Fruit fly (Drosophila melanogaster) whole organism, embryonic: ENCODE data around the gene Lamtor5.

ENCODE experiments used
- Abd-B ChIP-seq: fragments of 200-800 bp; sonication (Bioruptor generic); optimal IDR thresholded peaks from 2 replicates; lab custom pipeline; 2018; ENCODE audit warnings: missing biosample characterization, mild to moderate bottlenecking, missing genetic modification characterization, moderate library complexity
- Asciz ChIP-seq: fragments of 200-800 bp; sonication (Bioruptor generic); optimal IDR thresholded peaks from 2 replicates; lab custom pipeline; 2017; ENCODE audit warnings: missing biosample characterization, mild to moderate bottlenecking, missing genetic modification characterization, missing genetic modification reagents
- BEAF-32 ChIP-seq: fragments of 200-800 bp; sonication (Bioruptor generic); optimal IDR thresholded peaks from 3 replicates; lab custom pipeline; 2017; ENCODE audit warnings: missing biosample characterization, missing genetic modification characterization, mild to moderate bottlenecking, moderate library complexity, missing genetic modification reagents
- BtbVII ChIP-seq: fragments of 200-800 bp; sonication (Bioruptor generic); optimal IDR thresholded peaks from 3 replicates; lab custom pipeline; 2017; ENCODE audit warnings: missing biosample characterization, mild to moderate bottlenecking, missing genetic modification characterization
- CG10147 ChIP-seq: fragments of 200-800 bp; sonication (Bioruptor generic); optimal IDR thresholded peaks from 2 replicates; lab custom pipeline; 2019; ENCODE audit warnings: missing biosample characterization, mild to moderate bottlenecking, missing genetic modification characterization, moderate library complexity
- CG10267 ChIP-seq: fragments of 200-800 bp; sonication (Bioruptor generic); optimal IDR thresholded peaks from 2 replicates; lab custom pipeline; 2018; ENCODE audit warnings: missing biosample characterization, mild to moderate bottlenecking, missing genetic modification characterization, moderate library complexity
- CG10565 ChIP-seq: fragments of 200-800 bp; sonication (Bioruptor generic); optimal IDR thresholded peaks from 3 replicates; lab custom pipeline; 2016; ENCODE audit warnings: missing biosample characterization, mild to moderate bottlenecking, missing genetic modification characterization
- CG11247 ChIP-seq: fragments of 200-800 bp; sonication (Bioruptor generic); IDR thresholded peaks from 2 replicates; pipeline ENCODE4 v1.3.6; 2022; ENCODE audit warnings: missing biosample characterization, missing genetic modification characterization
- CG14667 ChIP-seq: fragments of 200-800 bp; sonication (Bioruptor generic); IDR thresholded peaks from 2 replicates; pipeline ENCODE4 v1.3.6; 2022; ENCODE audit warnings: missing biosample characterization, missing genetic modification characterization
- CG15073 ChIP-seq: fragments of 200-800 bp; sonication (Bioruptor generic); optimal IDR thresholded peaks from 2 replicates; lab custom pipeline; 2016; ENCODE audit warnings: missing biosample characterization, missing genetic modification characterization
- CG17385 ChIP-seq: fragments of 200-800 bp; sonication (Bioruptor generic); optimal IDR thresholded peaks from 3 replicates; lab custom pipeline; 2018; ENCODE audit warnings: missing biosample characterization, mild to moderate bottlenecking, missing genetic modification characterization
- CG2129 ChIP-seq: fragments of 200-800 bp; sonication (Bioruptor generic); IDR thresholded peaks from 2 replicates; pipeline ENCODE4 v1.3.6; 2022; ENCODE audit warnings: missing biosample characterization, missing genetic modification characterization; ENCODE audit not compliant: partially characterized antibody
- CG3065 ChIP-seq: fragments of 200-800 bp; sonication (Bioruptor generic); optimal IDR thresholded peaks from 2 replicates; lab custom pipeline; 2016; ENCODE audit warnings: missing biosample characterization, missing genetic modification characterization
- CG32767 ChIP-seq: fragments of 200-800 bp; sonication (Bioruptor generic); IDR thresholded peaks from 2 replicates; pipeline ENCODE4 v1.3.6; 2022; ENCODE audit warnings: missing biosample characterization, missing genetic modification characterization
- CG33557 ChIP-seq: fragments of 200-800 bp; sonication (Bioruptor generic); optimal IDR thresholded peaks from 2 replicates; lab custom pipeline; 2019; ENCODE audit warnings: missing biosample characterization, mild to moderate bottlenecking, missing genetic modification characterization, moderate library complexity
- CG34376 ChIP-seq: fragments of 200-800 bp; sonication (Bioruptor generic); optimal IDR thresholded peaks from 2 replicates; lab custom pipeline; 2018; ENCODE audit warnings: missing biosample characterization, mild to moderate bottlenecking, missing genetic modification characterization
- CG34422 ChIP-seq: fragments of 200-800 bp; sonication (Bioruptor generic); IDR thresholded peaks from 3 replicates; pipeline ENCODE4 v1.3.6; 2022; ENCODE audit warnings: missing biosample characterization, missing genetic modification characterization
- CG4707 ChIP-seq: fragments of 200-800 bp; sonication (Bioruptor generic); optimal IDR thresholded peaks from 2 replicates; lab custom pipeline; 2018; ENCODE audit warnings: missing biosample characterization, mild to moderate bottlenecking, missing genetic modification characterization, moderate library complexity
- CG6683 ChIP-seq: fragments of 200-800 bp; sonication (Bioruptor generic); optimal IDR thresholded peaks from 2 replicates; lab custom pipeline; 2017; ENCODE audit warnings: missing biosample characterization, mild to moderate bottlenecking, missing genetic modification characterization, missing genetic modification reagents
- CG7357 ChIP-seq: fragments of 200-800 bp; sonication (Bioruptor generic); IDR thresholded peaks from 3 replicates; pipeline ENCODE4 v1.3.6; 2022; ENCODE audit warnings: missing biosample characterization, missing genetic modification characterization
- CG8290 ChIP-seq, 3 experiments: fragments of 200-800 bp; sonication (Bioruptor generic); optimal IDR thresholded peaks; 2 replicates each; lab custom pipeline; 2016 to 2019; ENCODE audit warnings: missing biosample characterization in 3 of 3, missing genetic modification characterization in 3 of 3, mild to moderate bottlenecking in 2 of 3, moderate library complexity in 1 of 3
- CG8359 ChIP-seq: fragments of 200-800 bp; sonication (Bioruptor generic); optimal IDR thresholded peaks from 2 replicates; lab custom pipeline; 2017; ENCODE audit warnings: missing biosample characterization, mild to moderate bottlenecking, missing genetic modification characterization, borderline replicate concordance
- CG8924 ChIP-seq: fragments of 200-800 bp; optimal IDR thresholded peaks from 3 replicates; lab custom pipeline; 2019; ENCODE audit warnings: missing biosample characterization, mild to moderate bottlenecking, missing genetic modification characterization, moderate library complexity
- Chrac-16 ChIP-seq: fragments of 200-800 bp; sonication (Bioruptor generic); optimal IDR thresholded peaks from 3 replicates; lab custom pipeline; 2016; ENCODE audit warnings: missing biosample characterization, missing genetic modification characterization
- D19A ChIP-seq: fragments of 200-800 bp; optimal IDR thresholded peaks from 3 replicates; lab custom pipeline; 2019; ENCODE audit warnings: missing biosample characterization, mild to moderate bottlenecking, missing genetic modification characterization, moderate library complexity
- Dip2 ChIP-seq: fragments of 200-800 bp; sonication (Bioruptor generic); IDR thresholded peaks from 2 replicates; pipeline ENCODE4 v1.3.6; 2022; ENCODE audit warnings: missing biosample characterization, missing genetic modification characterization
- HLH54F ChIP-seq: fragments of 200-800 bp; sonication (Bioruptor generic); optimal IDR thresholded peaks from 3 replicates; lab custom pipeline; 2016; ENCODE audit warnings: missing biosample characterization, missing genetic modification characterization
- Hey ChIP-seq: fragments of 200-800 bp; sonication (Bioruptor generic); optimal IDR thresholded peaks from 3 replicates; lab custom pipeline; 2018; ENCODE audit warnings: missing biosample characterization, mild to moderate bottlenecking, missing genetic modification characterization
- HmgD ChIP-seq: fragments of 200-800 bp; sonication (Bioruptor generic); optimal IDR thresholded peaks from 3 replicates; lab custom pipeline; 2016; ENCODE audit warnings: missing biosample characterization, missing genetic modification characterization
- Hmx ChIP-seq: fragments of 200-800 bp; sonication (Bioruptor generic); optimal IDR thresholded peaks from 2 replicates; lab custom pipeline; 2016; ENCODE audit warnings: missing biosample characterization, missing genetic modification characterization
- Hr39 ChIP-seq: fragments of >200 bp; optimal IDR thresholded peaks from 2 replicates; lab custom pipeline; 2017
- Lhr ChIP-seq: fragments of 200-800 bp; sonication (Bioruptor generic); optimal IDR thresholded peaks from 3 replicates; lab custom pipeline; 2017; ENCODE audit warnings: mild to moderate bottlenecking, missing biosample characterization, missing genetic modification reagents, missing genetic modification characterization
- NC2β ChIP-seq: fragments of 200-800 bp; sonication (Bioruptor generic); optimal IDR thresholded peaks from 2 replicates; lab custom pipeline; 2016; ENCODE audit warnings: missing biosample characterization, missing genetic modification characterization
- NK7.1 ChIP-seq: fragments of 200-800 bp; sonication (Bioruptor generic); optimal IDR thresholded peaks from 3 replicates; lab custom pipeline; 2016; ENCODE audit warnings: missing biosample characterization, missing genetic modification characterization
- Oaz ChIP-seq: fragments of 200-800 bp; sonication (Bioruptor generic); IDR thresholded peaks from 2 replicates; pipeline ENCODE4 v1.3.6; 2022; ENCODE audit warnings: missing biosample characterization, missing genetic modification characterization
- Pdp1 ChIP-seq, 2 experiments: fragments of 200-800 bp; sonication (Bioruptor generic); optimal IDR thresholded peaks; 3 replicates each; lab custom pipeline; 2016; ENCODE audit warnings: missing biosample characterization in 2 of 2, missing genetic modification characterization in 2 of 2, mild to moderate bottlenecking in 1 of 2, moderate library complexity in 1 of 2
- aop ChIP-seq: fragments of 200-800 bp; sonication (Bioruptor generic); IDR thresholded peaks from 2 replicates; pipeline ENCODE4 v1.3.6; 2022; ENCODE audit warnings: missing biosample characterization, missing genetic modification characterization
- ap ChIP-seq: fragments of 200-800 bp; sonication (Bioruptor generic); IDR thresholded peaks from 2 replicates; pipeline ENCODE4 v1.3.6; 2022; ENCODE audit warnings: missing biosample characterization, missing genetic modification characterization
- az2 ChIP-seq: fragments of 200-800 bp; sonication (Bioruptor generic); optimal IDR thresholded peaks from 3 replicates; lab custom pipeline; 2016; ENCODE audit warnings: missing biosample characterization, missing genetic modification characterization
- fu2 ChIP-seq: fragments of 200-800 bp; sonication (Bioruptor generic); optimal IDR thresholded peaks from 2 replicates; lab custom pipeline; 2016; ENCODE audit warnings: missing biosample characterization, missing genetic modification characterization
- gro ChIP-seq: fragments of 200-800 bp; sonication (Bioruptor generic); optimal IDR thresholded peaks from 2 replicates; lab custom pipeline; 2016; ENCODE audit warnings: missing biosample characterization, missing genetic modification characterization
- kah ChIP-seq: fragments of 200-800 bp; sonication (Bioruptor generic); optimal IDR thresholded peaks from 2 replicates; lab custom pipeline; 2018; ENCODE audit warnings: missing biosample characterization, mild to moderate bottlenecking, missing genetic modification characterization
- luna ChIP-seq: fragments of 200-800 bp; sonication (Bioruptor generic); optimal IDR thresholded peaks from 2 replicates; lab custom pipeline; 2016; ENCODE audit warnings: missing biosample characterization, missing genetic modification characterization
- nmo ChIP-seq: fragments of 200-800 bp; sonication (Bioruptor generic); optimal IDR thresholded peaks from 2 replicates; lab custom pipeline; 2018; ENCODE audit warnings: missing biosample characterization, mild to moderate bottlenecking, missing genetic modification characterization, moderate library complexity
- org-1 ChIP-seq: fragments of 200-800 bp; sonication (Bioruptor generic); optimal IDR thresholded peaks from 2 replicates; lab custom pipeline; 2017; ENCODE audit warnings: missing biosample characterization, missing genetic modification characterization
- otp ChIP-seq: fragments of 200-800 bp; sonication (Bioruptor generic); IDR thresholded peaks from 3 replicates; pipeline ENCODE4, ENCODE4 v1.3.6; 2022; ENCODE audit warnings: missing biosample characterization, missing genetic modification characterization
- repo ChIP-seq: fragments of 200-800 bp; sonication (Bioruptor generic); optimal IDR thresholded peaks from 2 replicates; lab custom pipeline; 2016; ENCODE audit warnings: missing biosample characterization, missing genetic modification characterization
- sim ChIP-seq: fragments of 200-800 bp; sonication (Bioruptor generic); IDR thresholded peaks from 2 replicates; pipeline ENCODE4 v1.3.6; 2022; ENCODE audit warnings: missing biosample characterization, missing genetic modification characterization
- slou ChIP-seq: fragments of 200-800 bp; sonication (Bioruptor generic); optimal IDR thresholded peaks from 3 replicates; lab custom pipeline; 2016; ENCODE audit warnings: missing biosample characterization, missing genetic modification characterization
- sr ChIP-seq: fragments of 200-800 bp; sonication (Bioruptor generic); IDR thresholded peaks from 3 replicates; pipeline ENCODE4 v1.3.6; 2022; ENCODE audit warnings: missing biosample characterization, missing genetic modification characterization
- twi ChIP-seq: fragments of 200-800 bp; optimal IDR thresholded peaks from 2 replicates; lab custom pipeline; 2019; ENCODE audit warnings: missing biosample characterization, mild to moderate bottlenecking, missing genetic modification characterization, moderate library complexity

Gene Lamtor5

DNA sequence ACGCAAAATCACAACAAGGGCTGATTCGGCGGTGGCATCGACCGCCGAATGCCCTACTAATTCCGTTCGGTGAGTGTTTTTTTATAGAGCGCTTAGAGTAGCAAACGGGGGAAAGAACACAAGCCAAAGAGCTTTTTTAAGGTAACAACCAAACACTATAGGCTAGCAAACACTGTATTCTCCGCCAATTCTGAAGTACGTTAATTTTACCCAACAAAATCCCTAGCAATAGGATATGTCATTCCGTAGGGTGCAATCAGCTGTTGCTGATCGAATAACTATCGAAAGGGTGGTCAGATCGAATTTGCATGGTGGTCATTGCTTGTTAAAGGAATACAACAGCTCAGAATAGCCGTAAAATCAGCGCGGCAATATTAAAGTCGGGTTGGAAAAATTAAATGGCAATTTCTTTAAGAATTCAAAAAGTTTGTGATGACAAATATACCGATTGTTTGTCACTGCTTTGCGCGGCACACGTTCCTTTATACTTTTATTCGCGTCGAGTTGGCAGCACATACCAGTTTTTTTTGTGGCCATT, 49.0 kb upstream of the Lamtor5 start, which contains the start of gene mip130 (continued):
- TF ChIP-seq CG6683 (GFP tag; lab: Kevin White, UChicago) = no peak
- no peak for TF ChIP-seq slou (GFP tag; lab: Kevin White, UChicago)
- TF ChIP-seq ap (GFP tag; lab: Robert Waterston, UW) = no peak
- peak; percentile 66 for TF ChIP-seq nmo
- peak; percentile 3 for TF ChIP-seq HLH54F (GFP tag; lab: Kevin White, UChicago)
- no peak for TF ChIP-seq fu2 (GFP tag; lab: Kevin White, UChicago)
- TF ChIP-seq Hr39 (lab: Kevin White, UChicago) = no peak
- no peak for TF ChIP-seq Hey (tag; lab: Kevin White, UChicago)
- no peak for TF ChIP-seq aop
- peak; percentile 25 for TF ChIP-seq CG10267 (tag; lab: Kevin White, UChicago)
- no peak for TF ChIP-seq CG7357 (GFP tag; lab: Robert Waterston, UW)
- no peak for TF ChIP-seq sr
- TF ChIP-seq Lhr (GFP tag; lab: Kevin White, UChicago) = no peak
- no peak for TF ChIP-seq CG8290 (GFP tag; optimal IDR thresholded peaks at IDR 0.05; lab: Kevin White, UChicago)
- TF ChIP-seq CG8290 (tag; optimal IDR thresholded peaks at IDR 0.05; lab: Kevin White, UChicago) = no peak
- no peak for TF ChIP-seq BtbVII (GFP tag; lab: Kevin White, UChicago)
- TF ChIP-seq org-1 (GFP tag; lab: Kevin White, UChicago) = no peak
- no peak for TF ChIP-seq CG33557
- no peak for TF ChIP-seq sim
- TF ChIP-seq luna (GFP tag; lab: Kevin White, UChicago) = no peak
- TF ChIP-seq gro = no peak
- TF ChIP-seq otp (GFP tag; lab: Robert Waterston, UW) = no peak
- TF ChIP-seq HmgD (GFP tag; lab: Kevin White, UChicago) = no peak
- peak; percentile 50 for TF ChIP-seq CG17385
- TF ChIP-seq Abd-B (GFP tag; lab: Kevin White, UChicago) = peak; percentile 21
- peak; percentile 55 for TF ChIP-seq CG10147 (GFP tag; lab: Kevin White, UChicago)
- no peak for TF ChIP-seq CG10565 (GFP tag; lab: Kevin White, UChicago)
- peak; percentile 91 for TF ChIP-seq D19A (tag; lab: Kevin White, UChicago)
- TF ChIP-seq CG8359 (GFP tag; lab: Kevin White, UChicago) = no peak
- TF ChIP-seq CG32767 (GFP tag; lab: Robert Waterston, UW) = 0 out of 2 replicates have a peak, but pooled peaks have one; percentile 36
- TF ChIP-seq Pdp1 (GFP tag; optimal IDR thresholded peaks at IDR 0.05; lab: Kevin White, UChicago) = peak; percentile 21 to 40
- peak; percentile 32; the same call in 1 of the 2 replicates for TF ChIP-seq CG11247 (GFP tag; lab: Robert Waterston, UW)
- TF ChIP-seq CG8924 = peak; percentile 55
- TF ChIP-seq CG14667 (GFP tag; lab: Robert Waterston, UW) = no peak
- TF ChIP-seq Asciz (GFP tag; lab: Kevin White, UChicago) = no peak
- no peak for TF ChIP-seq repo (GFP tag; lab: Kevin White, UChicago)
- no peak for TF ChIP-seq CG4707 (GFP tag; lab: Kevin White, UChicago)
- TF ChIP-seq NK7.1 (GFP tag; lab: Kevin White, UChicago) = no peak
- TF ChIP-seq CG3065 (GFP tag; lab: Kevin White, UChicago) = no peak
- TF ChIP-seq Dip2 (GFP tag; lab: Robert Waterston, UW) = no peak
- peak; percentile 80 for TF ChIP-seq BEAF-32 (GFP tag; lab: Kevin White, UChicago)
- peak; percentile 48; the same call in 1 of the 2 replicates for TF ChIP-seq CG2129 (GFP tag; lab: Robert Waterston, UW)
- peak; percentile 4 for TF ChIP-seq twi (tag; lab: Kevin White, UChicago)
- no peak for TF ChIP-seq Hmx
- TF ChIP-seq kah (GFP tag; lab: Kevin White, UChicago) = no peak
- TF ChIP-seq CG15073 (GFP tag; lab: Kevin White, UChicago) = no peak
- no peak for TF ChIP-seq Chrac-16 (GFP tag; lab: Kevin White, UChicago)
- TF ChIP-seq CG34422 (GFP tag; lab: Robert Waterston, UW) = peak; percentile 54; the same call in 1 of the 3 replicates
- TF ChIP-seq az2 (GFP tag; lab: Kevin White, UChicago) = no peak
- 0 out of 2 replicates have a peak, but pooled peaks have one; percentile 16 for TF ChIP-seq Oaz (GFP tag; lab: Robert Waterston, UW)
- peak; percentile 8 for TF ChIP-seq CG34376 (GFP tag; lab: Kevin White, UChicago)
- no peak for TF ChIP-seq NC2β (GFP tag; lab: Kevin White, UChicago)
